Worm (Caenorhabditis elegans): ENCODE measurements around the gene srd-38.

Gene srd-38

DNA sequence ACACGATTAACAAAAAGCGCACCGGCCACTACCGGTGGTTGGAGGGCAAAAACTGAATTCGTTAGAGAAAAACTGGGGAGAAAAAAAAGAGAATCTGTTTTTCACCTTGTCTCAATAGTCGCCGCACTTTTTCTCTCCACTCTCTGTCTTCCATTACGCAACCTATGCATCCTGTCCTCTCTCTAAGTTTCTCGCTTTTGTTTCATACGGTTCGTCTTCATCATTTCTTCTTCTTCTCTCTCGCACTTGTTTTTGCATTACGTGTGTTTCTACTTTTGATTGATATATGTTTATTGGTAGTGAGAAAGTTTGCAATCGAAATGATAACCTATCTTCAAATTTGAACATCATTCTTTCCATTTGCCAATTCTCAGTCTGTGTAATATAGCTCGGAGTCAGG lies 29.0 kb downstream of the srd-38 start:
- TF ChIP-seq pes-1 (GFP tag; IDR thresholded peaks at IDR 0.05) = no peak

DNA sequence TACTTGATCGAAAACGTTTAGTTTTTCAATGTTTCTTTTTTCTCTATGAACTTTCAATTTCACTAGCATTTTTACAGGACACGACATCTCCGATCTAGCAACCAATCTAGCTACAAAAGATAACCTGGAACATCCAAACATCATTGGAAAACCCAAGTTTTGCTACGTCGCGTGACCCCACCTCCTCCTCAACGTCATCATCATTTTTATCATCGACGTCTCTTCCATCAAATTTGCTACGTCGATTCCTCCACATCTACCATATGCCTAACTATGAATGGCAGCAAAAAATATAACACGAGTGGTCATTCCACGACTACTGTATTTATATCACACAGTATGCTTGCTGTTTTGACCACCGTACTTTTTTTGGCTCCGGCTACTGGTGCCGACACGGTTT lies 31.3 kb downstream of the srd-38 start, which contains the start of gene F46G10.2:
Gene F46G10.2 (plus strand): TSS at position 78 of the 400 bp plus-strand sequence.
- no peak for TF ChIP-seq ceh-13 (GFP tag; optimal IDR thresholded peaks at IDR 0.05)
- no peak for TF ChIP-seq hnd-1 (tag; optimal IDR thresholded peaks at IDR 0.05)
- TF ChIP-seq ceh-36 (tag; optimal IDR thresholded peaks at IDR 0.05) = no peak
- no peak for TF ChIP-seq scrt-1 (GFP tag; IDR thresholded peaks at IDR 0.05)
- TF ChIP-seq pes-1 (GFP tag; IDR thresholded peaks at IDR 0.05) = no peak

DNA sequence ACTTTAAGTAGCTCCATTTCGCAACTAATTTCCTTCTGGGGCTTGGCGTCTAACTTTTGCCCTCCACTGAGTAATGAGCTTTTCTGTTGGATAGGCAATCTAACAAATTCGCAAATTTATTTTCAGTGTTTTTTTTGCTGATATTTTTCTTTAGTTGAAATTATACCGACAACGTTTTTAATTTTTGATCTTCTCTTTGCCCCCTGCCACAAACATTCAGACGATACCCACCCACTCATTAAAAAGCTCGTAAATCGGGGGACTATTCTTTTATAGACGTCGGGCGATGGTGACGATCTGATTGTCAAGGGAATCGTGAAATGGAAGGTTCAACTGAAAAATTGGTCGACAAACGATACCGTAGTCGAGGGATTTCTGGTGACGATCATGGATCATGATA lies 32.1 kb downstream of the srd-38 start:
- TF ChIP-seq aly-1 (tag; optimal IDR thresholded peaks at IDR 0.05) (no peak), tbx-11 (GFP tag; IDR thresholded peaks at IDR 0.05) (no peak), ets-7 (tag; optimal IDR thresholded peaks at IDR 0.05) (no peak)

DNA sequence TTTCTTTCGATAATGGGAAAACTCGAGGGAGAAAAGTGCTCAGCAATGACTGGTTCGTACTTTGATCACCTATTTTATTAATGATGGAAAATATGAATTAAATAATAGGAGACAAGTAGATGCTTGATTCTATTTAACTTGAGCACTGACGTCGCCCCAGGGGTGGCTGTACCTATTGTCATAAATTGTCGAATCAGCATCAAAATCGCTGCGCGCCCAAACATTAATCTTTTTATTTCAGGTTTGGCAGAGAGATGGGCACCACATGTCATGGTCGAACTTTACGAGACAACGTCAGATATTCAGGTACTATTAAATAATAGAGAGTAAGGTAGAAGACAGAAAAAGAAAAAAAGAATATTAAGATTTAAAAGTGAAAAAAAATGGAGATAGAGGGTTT lies 32.7 kb downstream of the srd-38 start:
- TF ChIP-seq tbx-37 (GFP tag; conservative IDR thresholded peaks at IDR 0.05) = no peak
- TF ChIP-seq scrt-1 (GFP tag; IDR thresholded peaks at IDR 0.05) = no peak
- TF ChIP-seq flt-1 (GFP tag; IDR thresholded peaks at IDR 0.05) = no peak
- no peak for TF ChIP-seq hnd-1 (tag; optimal IDR thresholded peaks at IDR 0.05)
- TF ChIP-seq hmbx-1 (tag; optimal IDR thresholded peaks at IDR 0.05) = no peak
- TF ChIP-seq ceh-36 (tag; optimal IDR thresholded peaks at IDR 0.05) = no peak
- no peak for TF ChIP-seq tbx-11 (GFP tag; IDR thresholded peaks at IDR 0.05)
- TF ChIP-seq B0310.2 (tag; optimal IDR thresholded peaks at IDR 0.05) = no peak
- no peak for TF ChIP-seq ets-7 (tag; optimal IDR thresholded peaks at IDR 0.05)
- no peak for TF ChIP-seq sea-1 (GFP tag; conservative IDR thresholded peaks at IDR 0.05)
- no peak for TF ChIP-seq ama-1 (optimal IDR thresholded peaks at IDR 0.05)

DNA sequence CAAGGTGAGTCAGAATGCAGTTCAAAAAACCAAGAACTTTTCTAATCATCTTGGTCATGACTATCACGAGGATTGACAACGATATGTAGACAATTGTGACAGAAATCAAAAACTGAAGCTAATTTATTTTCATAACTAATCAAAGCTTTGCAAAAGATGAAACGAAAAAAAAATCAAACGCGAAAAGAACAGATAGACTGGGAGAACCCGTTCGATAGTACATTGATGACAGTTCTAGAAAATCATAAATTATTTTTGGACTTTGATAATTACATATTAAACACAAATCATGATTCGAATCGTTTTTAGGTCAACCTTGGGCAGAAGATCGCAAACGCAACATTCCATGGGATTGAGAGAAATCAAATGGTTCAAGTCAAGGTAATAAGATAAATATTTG lies 33.4 kb downstream of the srd-38 start:
- TF ChIP-seq aly-1 (tag; optimal IDR thresholded peaks at IDR 0.05) (no peak), flt-1 (GFP tag; IDR thresholded peaks at IDR 0.05) (no peak), tbx-11 (GFP tag; IDR thresholded peaks at IDR 0.05) (no peak)

DNA sequence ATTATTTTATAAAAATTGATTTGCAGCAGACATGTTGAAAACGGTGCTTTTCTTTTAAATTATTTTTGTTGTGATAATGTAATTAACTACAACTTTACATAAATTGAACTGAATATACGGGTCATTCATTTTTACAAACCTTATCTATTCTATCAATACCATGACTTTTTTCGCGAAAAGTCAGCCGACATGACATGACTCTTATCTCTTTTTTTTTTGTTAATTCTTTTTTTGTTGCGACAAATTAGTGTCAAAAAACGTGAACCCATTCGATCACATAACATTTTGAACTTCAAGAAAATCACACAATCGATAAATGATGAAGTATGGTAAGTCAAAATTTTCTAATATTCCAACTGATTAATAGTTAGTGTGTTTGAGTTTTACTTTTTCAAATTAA lies 36.4 kb downstream of the srd-38 start, which contains the start of gene sir-2.2:
Gene sir-2.2 (plus strand): TSS at position 34 of the 400 bp plus-strand sequence.
- no peak for TF ChIP-seq hmbx-1 (tag; optimal IDR thresholded peaks at IDR 0.05)
- no peak for TF ChIP-seq B0310.2 (tag; optimal IDR thresholded peaks at IDR 0.05)
- TF ChIP-seq pes-1 (GFP tag; IDR thresholded peaks at IDR 0.05) = no peak
- TF ChIP-seq tbx-11 (GFP tag; IDR thresholded peaks at IDR 0.05) = no peak
- no peak for TF ChIP-seq sea-1 (GFP tag; conservative IDR thresholded peaks at IDR 0.05)
- TF ChIP-seq F13C5.2 (tag; optimal IDR thresholded peaks at IDR 0.05) = no peak
- no peak for TF ChIP-seq hmg-4 (GFP tag; optimal IDR thresholded peaks at IDR 0.05)

DNA sequence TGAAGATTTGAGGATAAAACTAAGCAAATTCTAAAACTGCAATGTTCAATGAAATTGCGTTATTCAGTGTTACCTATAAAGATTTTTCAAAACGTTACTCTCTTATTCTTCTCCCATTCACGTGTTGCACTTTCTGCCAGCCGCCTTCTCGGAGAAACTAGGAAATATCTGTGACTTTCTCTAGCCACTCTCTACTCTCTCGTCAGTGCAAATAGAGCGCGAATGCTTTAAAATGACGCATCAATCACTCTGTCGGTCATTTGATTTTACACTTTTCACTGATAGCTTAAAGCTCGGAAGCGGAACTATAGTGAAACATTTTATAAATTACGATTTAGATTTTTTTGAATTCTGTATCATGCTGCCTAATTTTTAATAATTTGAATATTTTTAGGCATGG lies 37.3 kb downstream of the srd-38 start:
- TF ChIP-seq tbx-11 (GFP tag; IDR thresholded peaks at IDR 0.05) (no peak), tbx-37 (GFP tag; conservative IDR thresholded peaks at IDR 0.05) (no peak), F13C5.2 (tag; optimal IDR thresholded peaks at IDR 0.05) (peak; percentile 23)

DNA sequence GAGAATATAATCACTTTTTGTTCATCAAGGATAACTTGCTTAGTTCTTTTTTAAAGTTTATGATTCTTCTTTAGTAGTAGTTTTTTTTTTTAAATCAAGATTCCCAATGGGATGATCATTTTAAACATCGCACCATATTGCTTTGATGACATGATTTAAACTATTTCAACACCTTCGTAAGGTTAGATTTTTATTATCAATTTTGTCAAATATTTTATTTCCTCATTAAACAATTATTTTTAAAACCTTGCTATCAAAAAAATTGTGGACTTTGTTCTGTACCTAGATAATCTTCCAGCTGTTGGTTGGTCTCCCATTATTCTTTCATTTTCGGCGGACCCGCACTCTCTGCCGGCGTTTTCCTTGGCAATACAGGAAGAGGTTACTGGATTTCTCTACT lies 39.8 kb downstream of the srd-38 start, which contains the start of gene sir-2.3:
Gene sir-2.3 (plus strand): TSS at position 301 of the 400 bp plus-strand sequence.
- TF ChIP-seq ets-7 (tag; optimal IDR thresholded peaks at IDR 0.05) (no peak), tra-4 (tag; optimal IDR thresholded peaks at IDR 0.05) (no peak), flt-1 (GFP tag; IDR thresholded peaks at IDR 0.05) (no peak), ceh-36 (tag; optimal IDR thresholded peaks at IDR 0.05) (no peak), tbx-11 (GFP tag; IDR thresholded peaks at IDR 0.05) (no peak), hmg-4 (GFP tag; optimal IDR thresholded peaks at IDR 0.05) (no peak), ama-1 (optimal IDR thresholded peaks at IDR 0.05) (no peak), scrt-1 (GFP tag; IDR thresholded peaks at IDR 0.05) (no peak), ceh-13 (GFP tag; optimal IDR thresholded peaks at IDR 0.05) (no peak), F13C5.2 (tag; optimal IDR thresholded peaks at IDR 0.05) (no peak), pes-1 (GFP tag; IDR thresholded peaks at IDR 0.05) (no peak), sea-1 (GFP tag; conservative IDR thresholded peaks at IDR 0.05) (no peak), aly-1 (tag; optimal IDR thresholded peaks at IDR 0.05) (no peak), B0310.2 (tag; optimal IDR thresholded peaks at IDR 0.05) (no peak), tbx-37 (GFP tag; conservative IDR thresholded peaks at IDR 0.05) (no peak), hmbx-1 (tag; optimal IDR thresholded peaks at IDR 0.05) (no peak), hnd-1 (tag; optimal IDR thresholded peaks at IDR 0.05) (no peak)

DNA sequence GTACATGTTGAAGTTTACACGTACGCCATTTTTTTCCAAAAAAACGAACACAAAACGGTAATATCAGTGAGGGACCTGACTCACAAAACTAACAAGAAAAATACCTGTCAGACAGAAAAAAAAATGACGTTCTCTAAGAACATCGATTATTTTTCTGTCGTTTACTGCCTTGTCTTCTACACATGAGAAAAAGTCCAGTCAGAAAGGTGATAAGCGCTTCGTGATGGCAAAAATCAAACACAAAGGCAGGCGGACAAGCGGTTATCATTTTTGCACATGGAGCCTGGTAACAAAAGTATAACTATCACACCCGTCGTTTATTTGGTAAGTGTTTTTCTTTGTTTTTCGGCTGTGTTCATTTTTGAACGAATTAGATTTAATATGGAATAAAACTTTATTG lies 42.2 kb downstream of the srd-38 start, which contains the start of gene F46G10.4:
Gene F46G10.4 (plus strand): TSS at position 212 of the 400 bp plus-strand sequence.
- no peak for TF ChIP-seq scrt-1 (GFP tag; IDR thresholded peaks at IDR 0.05)
- no peak for TF ChIP-seq pes-1 (GFP tag; IDR thresholded peaks at IDR 0.05)
- TF ChIP-seq ceh-36 (tag; optimal IDR thresholded peaks at IDR 0.05) = no peak
- no peak for TF ChIP-seq ama-1 (optimal IDR thresholded peaks at IDR 0.05)
- no peak for TF ChIP-seq hmg-4 (GFP tag; optimal IDR thresholded peaks at IDR 0.05)
- TF ChIP-seq ets-7 (tag; optimal IDR thresholded peaks at IDR 0.05) = no peak
- no peak for TF ChIP-seq aly-1 (tag; optimal IDR thresholded peaks at IDR 0.05)
- no peak for TF ChIP-seq tbx-37 (GFP tag; conservative IDR thresholded peaks at IDR 0.05)
- TF ChIP-seq tbx-11 (GFP tag; IDR thresholded peaks at IDR 0.05) = no peak
- TF ChIP-seq tra-4 (tag; optimal IDR thresholded peaks at IDR 0.05) = no peak
- no peak for TF ChIP-seq B0310.2 (tag; optimal IDR thresholded peaks at IDR 0.05)
- TF ChIP-seq flt-1 (GFP tag; IDR thresholded peaks at IDR 0.05) = no peak
- TF ChIP-seq hmbx-1 (tag; optimal IDR thresholded peaks at IDR 0.05) = no peak
- no peak for TF ChIP-seq F13C5.2 (tag; optimal IDR thresholded peaks at IDR 0.05)
- TF ChIP-seq hnd-1 (tag; optimal IDR thresholded peaks at IDR 0.05) = no peak
- TF ChIP-seq sea-1 (GFP tag; conservative IDR thresholded peaks at IDR 0.05) = no peak
- no peak for TF ChIP-seq ceh-13 (GFP tag; optimal IDR thresholded peaks at IDR 0.05)

All from whole organism, early embryonic.